Worm (Caenorhabditis elegans) whole organism, L4 larva: ENCODE data around the gene exos-1.

Source experiments
- F26F4.8 ChIP-seq: fragments of 200-800 bp; sonication (Bioruptor generic); conservative IDR thresholded peaks from 2 replicates; pipeline ENCODE4 v1.3.6; 2022; ENCODE audit warnings: missing genetic modification characterization, missing compliant biosample characterization
- F44E2.7 ChIP-seq: fragments of 200-800 bp; sonication (Bioruptor generic); IDR thresholded peaks from 2 replicates; pipeline ENCODE4 v2.1.2; 2022; ENCODE audit warnings: missing genetic modification characterization, missing compliant biosample characterization
- F49E8.2 ChIP-seq: sonication (generic microtip); optimal IDR thresholded peaks from 2 replicates; lab custom pipeline; 2016; ENCODE audit warnings: missing compliant biosample characterization, mild to moderate bottlenecking, missing genetic modification characterization, borderline replicate concordance
- R02D3.7 ChIP-seq: fragments of 150-350 bp; sonication (generic microtip); optimal IDR thresholded peaks from 3 replicates; lab custom pipeline; 2014; ENCODE audit warnings: missing biosample characterization, missing genetic modification characterization
- Y105C5A.15 ChIP-seq: fragments of 200-800 bp; sonication (Bioruptor generic); IDR thresholded peaks from 2 replicates; pipeline ENCODE4 v1.3.6; 2022; ENCODE audit warnings: missing genetic modification characterization, missing compliant biosample characterization
- Y48G9A.11 ChIP-seq: fragments of 200-800 bp; sonication (Bioruptor generic); IDR thresholded peaks from 2 replicates; pipeline ENCODE4 v1.3.6; 2022; ENCODE audit warnings: missing genetic modification reagents, missing genetic modification characterization, missing compliant biosample characterization
- Y75B8A.6 ChIP-seq: fragments of 200-800 bp; sonication (Bioruptor generic); IDR thresholded peaks from 2 replicates; pipeline ENCODE4 v1.3.6; 2022; ENCODE audit warnings: missing genetic modification reagents, missing genetic modification characterization, missing compliant biosample characterization
- ZK337.2 ChIP-seq: fragments of 200-800 bp; sonication (Bioruptor generic); IDR thresholded peaks from 2 replicates; pipeline ENCODE4 v1.3.6; 2022; ENCODE audit warnings: missing genetic modification reagents, missing genetic modification characterization, missing compliant biosample characterization
- ama-1 ChIP-seq: fragments of 150-350 bp; optimal IDR thresholded peaks from 2 replicates; lab custom pipeline; 2014; ENCODE audit warnings: inconsistent platforms, mixed read lengths
- attf-4 ChIP-seq: sonication (generic microtip); optimal IDR thresholded peaks from 3 replicates; lab custom pipeline; 2017; ENCODE audit warnings: missing biosample characterization, missing genetic modification characterization
- ces-1 ChIP-seq: fragments of 150-350 bp; sonication (generic microtip); optimal IDR thresholded peaks from 4 replicates; lab custom pipeline; 2014; ENCODE audit warnings: missing biosample characterization, missing genetic modification reagents, missing genetic modification characterization
- dmd-6 ChIP-seq: fragments of 200-800 bp; sonication (Bioruptor generic); IDR thresholded peaks from 2 replicates; pipeline ENCODE4 v1.3.6; 2022; ENCODE audit warnings: missing genetic modification reagents, missing genetic modification characterization, missing compliant biosample characterization
- dpl-1 ChIP-seq: fragments of 150-350 bp; optimal IDR thresholded peaks from 2 replicates; lab custom pipeline; 2014; ENCODE audit warnings: missing biosample characterization, missing genetic modification reagents, missing genetic modification characterization
- duxl-1 ChIP-seq: sonication (generic microtip); optimal IDR thresholded peaks from 2 replicates; lab custom pipeline; 2016; ENCODE audit warnings: mild to moderate bottlenecking, missing genetic modification characterization, moderate library complexity, missing compliant biosample characterization; ENCODE audit not compliant: poor library complexity
- dve-1 ChIP-seq: sonication (generic microtip); optimal IDR thresholded peaks from 2 replicates; lab custom pipeline; 2017; ENCODE audit warnings: antibody characterized with exemption, mild to moderate bottlenecking, missing genetic modification characterization, missing compliant biosample characterization; ENCODE audit not compliant: insufficient read depth
- egl-27 ChIP-seq: sonication (generic microtip); optimal IDR thresholded peaks from 3 replicates; lab custom pipeline; 2017; ENCODE audit warnings: missing biosample characterization, missing genetic modification reagents, missing genetic modification characterization
- fkh-10 ChIP-seq: fragments of 150-350 bp; optimal IDR thresholded peaks from 2 replicates; lab custom pipeline; 2014; ENCODE audit warnings: missing biosample characterization, missing genetic modification reagents, missing genetic modification characterization
- fos-1 ChIP-seq: fragments of 150-350 bp; optimal IDR thresholded peaks from 2 replicates; lab custom pipeline; 2014; ENCODE audit warnings: missing biosample characterization, missing genetic modification characterization
- hlh-11 ChIP-seq: fragments of 200-800 bp; sonication (Bioruptor generic); optimal IDR thresholded peaks from 2 replicates; lab custom pipeline; 2018; ENCODE audit warnings: mild to moderate bottlenecking, missing genetic modification characterization, missing compliant biosample characterization
- hmg-1.1 ChIP-seq: fragments of 200-800 bp; sonication (Bioruptor generic); IDR thresholded peaks from 2 replicates; pipeline ENCODE4 v1.3.6; 2022; ENCODE audit warnings: missing genetic modification reagents, missing genetic modification characterization, missing compliant biosample characterization
- lim-7 ChIP-seq: fragments of 200-800 bp; sonication (Bioruptor generic); IDR thresholded peaks from 2 replicates; pipeline ENCODE4 v1.3.6; 2022; ENCODE audit warnings: missing genetic modification characterization, missing compliant biosample characterization
- lin-1 ChIP-seq: fragments of 200-800 bp; sonication (Bioruptor generic); IDR thresholded peaks from 2 replicates; pipeline ENCODE4 v1.3.6; 2022; ENCODE audit warnings: missing genetic modification reagents, missing genetic modification characterization, missing compliant biosample characterization
- lin-13 ChIP-seq: fragments of 150-350 bp; optimal IDR thresholded peaks from 2 replicates; lab custom pipeline; 2014; ENCODE audit warnings: missing biosample characterization, missing genetic modification reagents, missing genetic modification characterization
- lin-15B ChIP-seq: fragments of 150-350 bp; sonication (generic microtip); optimal IDR thresholded peaks from 3 replicates; lab custom pipeline; 2014; ENCODE audit warnings: missing biosample characterization, missing genetic modification characterization
- lin-38 ChIP-seq: fragments of 200-800 bp; sonication (Bioruptor generic); IDR thresholded peaks from 2 replicates; pipeline ENCODE4 v1.3.6; 2022; ENCODE audit warnings: missing genetic modification reagents, missing genetic modification characterization, missing compliant biosample characterization
- lin-39 ChIP-seq: fragments of 150-350 bp; optimal IDR thresholded peaks from 2 replicates; lab custom pipeline; 2014; ENCODE audit warnings: missing biosample characterization, missing genetic modification reagents, missing genetic modification characterization
- lir-3 ChIP-seq: sonication (generic microtip); optimal IDR thresholded peaks from 2 replicates; lab custom pipeline; 2016; ENCODE audit warnings: mild to moderate bottlenecking, missing genetic modification characterization, missing compliant biosample characterization
- lsy-2 ChIP-seq, 2 experiments: fragments of 150-350 bp in 1 of 2; sonication (generic microtip) in 1 of 2; optimal IDR thresholded peaks; 2 replicates each; lab custom pipeline; 2014 to 2017; ENCODE audit warnings: missing biosample characterization in 2 of 2, missing genetic modification characterization in 2 of 2
- madf-5 ChIP-seq, 2 experiments: fragments of 200-800 bp; sonication (Bioruptor generic); IDR thresholded peaks; 2 replicates each; pipeline ENCODE4 v1.3.6; 2022; ENCODE audit warnings: missing compliant biosample characterization in 2 of 2, missing genetic modification characterization in 2 of 2
- mdl-1 ChIP-seq, 2 experiments: fragments of 150-350 bp in 1 of 2; sonication (generic microtip) in 1 of 2; optimal IDR thresholded peaks; 2 replicates each; lab custom pipeline; 2014 to 2017; ENCODE audit warnings: missing biosample characterization in 2 of 2, missing genetic modification characterization in 2 of 2
- mep-1 ChIP-seq: fragments of 150-350 bp; sonication (generic microtip); optimal IDR thresholded peaks from 3 replicates; lab custom pipeline; 2014; ENCODE audit warnings: missing biosample characterization, missing genetic modification characterization
- mes-2 ChIP-seq: sonication (generic microtip); optimal IDR thresholded peaks from 2 replicates; lab custom pipeline; 2016; ENCODE audit warnings: missing genotype, mild to moderate bottlenecking, missing genetic modification characterization, missing compliant biosample characterization; ENCODE audit not compliant: poor library complexity, severe bottlenecking
- mxl-3 ChIP-seq: fragments of 200-800 bp; sonication (Bioruptor generic); optimal IDR thresholded peaks from 2 replicates; lab custom pipeline; 2018; ENCODE audit warnings: mild to moderate bottlenecking, missing genetic modification characterization, missing compliant biosample characterization
- nhr-10 ChIP-seq: fragments of 150-350 bp; optimal IDR thresholded peaks from 2 replicates; lab custom pipeline; 2014; ENCODE audit warnings: missing biosample characterization, missing genetic modification characterization
- nhr-11 ChIP-seq: fragments of 150-350 bp; optimal IDR thresholded peaks from 2 replicates; lab custom pipeline; 2014; ENCODE audit warnings: missing biosample characterization, missing genetic modification characterization
- nhr-111 ChIP-seq: fragments of 200-800 bp; sonication (Bioruptor generic); optimal IDR thresholded peaks from 2 replicates; lab custom pipeline; 2018; ENCODE audit warnings: mild to moderate bottlenecking, missing genetic modification characterization, missing compliant biosample characterization
- nhr-237 ChIP-seq: sonication (generic microtip); optimal IDR thresholded peaks from 2 replicates; lab custom pipeline; 2017; ENCODE audit warnings: missing biosample characterization, missing genetic modification characterization
- nhr-25 ChIP-seq: sonication (generic microtip); optimal IDR thresholded peaks from 2 replicates; lab custom pipeline; 2017; ENCODE audit warnings: missing genetic modification characterization, mild to moderate bottlenecking, missing compliant biosample characterization, antibody characterized with exemption, moderate library complexity, borderline replicate concordance; ENCODE audit not compliant: insufficient read depth
- nhr-48 ChIP-seq: sonication (generic microtip); optimal IDR thresholded peaks from 2 replicates; lab custom pipeline; 2016; ENCODE audit warnings: mild to moderate bottlenecking, missing genetic modification characterization, missing compliant biosample characterization
- nhr-77 ChIP-seq: fragments of 150-350 bp; optimal IDR thresholded peaks from 2 replicates; lab custom pipeline; 2014; ENCODE audit warnings: missing biosample characterization, missing genetic modification characterization
- pqm-1 ChIP-seq: sonication (generic microtip); optimal IDR thresholded peaks from 2 replicates; lab custom pipeline; 2017; ENCODE audit warnings: missing biosample characterization, missing genetic modification characterization
- rbr-2 ChIP-seq: sonication (generic microtip); optimal IDR thresholded peaks from 2 replicates; lab custom pipeline; 2016; ENCODE audit warnings: missing genotype, missing genetic modification characterization, missing compliant biosample characterization
- sdz-12 ChIP-seq: fragments of 200-800 bp; sonication (Bioruptor generic); optimal IDR thresholded peaks from 2 replicates; lab custom pipeline; 2018; ENCODE audit warnings: mild to moderate bottlenecking, missing genetic modification characterization, missing compliant biosample characterization
- snpc-1.2 ChIP-seq: fragments of 200-800 bp; sonication (Bioruptor generic); IDR thresholded peaks from 2 replicates; pipeline ENCODE4 v1.3.6; 2022; ENCODE audit warnings: missing genetic modification reagents, missing genetic modification characterization, missing compliant biosample characterization
- spr-1 ChIP-seq: sonication (generic microtip); optimal IDR thresholded peaks from 2 replicates; lab custom pipeline; 2016; ENCODE audit warnings: mild to moderate bottlenecking, missing genetic modification characterization, missing compliant biosample characterization
- spr-3 ChIP-seq: fragments of 200-800 bp; sonication (Bioruptor generic); optimal IDR thresholded peaks from 2 replicates; lab custom pipeline; 2018; ENCODE audit warnings: mild to moderate bottlenecking, missing genetic modification characterization, missing compliant biosample characterization
- tag-97 ChIP-seq: fragments of 200-800 bp; sonication (Bioruptor generic); IDR thresholded peaks from 2 replicates; pipeline ENCODE4 v1.3.6; 2022; ENCODE audit warnings: missing genetic modification characterization, missing compliant biosample characterization
- tra-1 ChIP-seq: fragments of 200-800 bp; sonication (Bioruptor generic); IDR thresholded peaks from 2 replicates; pipeline ENCODE4 v1.3.6; 2022; ENCODE audit warnings: missing genetic modification reagents, missing genetic modification characterization, missing compliant biosample characterization
- zag-1 ChIP-seq: fragments of 150-350 bp; optimal IDR thresholded peaks from 2 replicates; lab custom pipeline; 2014; ENCODE audit warnings: missing biosample characterization, missing genetic modification characterization
- zip-2 ChIP-seq: fragments of 150-350 bp; optimal IDR thresholded peaks from 2 replicates; lab custom pipeline; 2014; ENCODE audit warnings: missing biosample characterization, missing genetic modification characterization
- ztf-11 ChIP-seq: fragments of 150-350 bp; optimal IDR thresholded peaks from 2 replicates; lab custom pipeline; 2014; ENCODE audit warnings: missing biosample characterization, missing genetic modification characterization

exos-1 gene

ce11 chrIII:11007552-11008272 is 1.1 kb upstream of the exos-1 start, which contains the start of the genes fipr-17 and Y48A6B.3 (continued):
- peak; percentile 97 for TF ChIP-seq dpl-1
- TF ChIP-seq zag-1 (tag; lab: Kevin White, UChicago), result no peak
- TF ChIP-seq nhr-237 (tag; lab: Kevin White, UChicago), result no peak
- TF ChIP-seq R02D3.7, result no peak
- TF ChIP-seq lin-15B (tag; lab: Kevin White, UChicago), result peak; percentile 6
- TF ChIP-seq nhr-11 (tag; lab: Kevin White, UChicago), result peak; percentile 68
- no peak for TF ChIP-seq mdl-1 (tag; optimal IDR thresholded peaks at IDR 0.05; lab: Kevin White, UChicago)
- TF ChIP-seq lin-38 (GFP tag; lab: Robert Waterston, UW), result peak; percentile 98
- TF ChIP-seq spr-3 (GFP tag; lab: Kevin White, UChicago), result no peak
- TF ChIP-seq nhr-25 (tag; lab: Kevin White, UChicago), result peak; percentile 70
- peak; percentile 69 for TF ChIP-seq rbr-2 (tag; lab: Kevin White, UChicago)
- TF ChIP-seq lim-7 (GFP tag; lab: Robert Waterston, UW), result no peak
- TF ChIP-seq lir-3 (tag; lab: Kevin White, UChicago), result no peak
- peak; percentile 67 for TF ChIP-seq fkh-10 (GFP tag; lab: Kevin White, UChicago)
- no peak for TF ChIP-seq F26F4.8 (GFP tag; lab: Robert Waterston, UW)
- peak; percentile 39; the same call in 1 of the 2 replicates for TF ChIP-seq dmd-6 (GFP tag; lab: Robert Waterston, UW)
- TF ChIP-seq mep-1 (tag; lab: Kevin White, UChicago), result peak; percentile 72
- peak; percentile 76 for TF ChIP-seq lin-13 (GFP tag; lab: Kevin White, UChicago)
- peak; percentile 75 for TF ChIP-seq nhr-77 (tag; lab: Kevin White, UChicago)
- no peak for TF ChIP-seq zip-2 (tag; lab: Kevin White, UChicago)
- TF ChIP-seq nhr-48, result no peak
- TF ChIP-seq ztf-11 (tag; lab: Kevin White, UChicago), result no peak
- TF ChIP-seq lsy-2 (tag; optimal IDR thresholded peaks at IDR 0.05; lab: Kevin White, UChicago), result peak in 1 of 2 experiments; percentile 91
- no peak for TF ChIP-seq Y105C5A.15 (GFP tag; lab: Robert Waterston, UW)
- TF ChIP-seq sdz-12 (GFP tag; lab: Kevin White, UChicago), result no peak
- no peak for TF ChIP-seq egl-27 (tag; lab: Kevin White, UChicago)
- TF ChIP-seq tra-1, result no peak
- no peak for TF ChIP-seq mxl-3 (GFP tag; lab: Kevin White, UChicago)
- TF ChIP-seq attf-4, result no peak
- no peak for TF ChIP-seq nhr-10 (tag; lab: Kevin White, UChicago)
- TF ChIP-seq pqm-1, result no peak
- TF ChIP-seq nhr-111 (GFP tag; lab: Kevin White, UChicago), result no peak
- no peak for TF ChIP-seq lin-39 (tag; lab: Kevin White, UChicago)
- TF ChIP-seq Y48G9A.11, result no peak
- no peak for TF ChIP-seq Y75B8A.6 (GFP tag; lab: Robert Waterston, UW)
- peak; percentile 80 for TF ChIP-seq dve-1 (tag; lab: Kevin White, UChicago)
- no peak for TF ChIP-seq ama-1 (lab: Kevin White, UChicago)
- TF ChIP-seq F44E2.7 (GFP tag; lab: Robert Waterston, UW), result no peak
- no peak for TF ChIP-seq ZK337.2 (GFP tag; lab: Robert Waterston, UW)
- no peak for TF ChIP-seq tag-97 (GFP tag; lab: Robert Waterston, UW)
- TF ChIP-seq fos-1, result no peak
- TF ChIP-seq ces-1 (GFP tag; lab: Kevin White, UChicago), result peak; percentile 13
- no peak for TF ChIP-seq snpc-1.2 (GFP tag; lab: Robert Waterston, UW)
- no peak for TF ChIP-seq lin-1
- TF ChIP-seq F49E8.2 (tag; lab: Kevin White, UChicago), result no peak
- TF ChIP-seq mes-2, result peak; percentile 93
- TF ChIP-seq duxl-1, result peak; percentile 60
- peak; percentile 51 for TF ChIP-seq hlh-11
- no peak for TF ChIP-seq madf-5 (GFP tag; IDR thresholded peaks at IDR 0.05; lab: Robert Waterston, UW)
- TF ChIP-seq spr-1, result no peak
- peak; percentile 57 for TF ChIP-seq hmg-1.1
